Worm (Caenorhabditis elegans) whole organism, L4/young adult: ENCODE results near the gene nlp-26.

ENCODE experiments used
- W03F9.2 ChIP-seq: fragments of 150-350 bp; optimal IDR thresholded peaks from 2 replicates; lab custom pipeline; 2014; ENCODE audit warnings: missing biosample characterization, missing genetic modification characterization
- him-1 ChIP-seq: sonication (generic microtip); optimal IDR thresholded peaks from 2 replicates; lab custom pipeline; 2016; ENCODE audit warnings: missing genotype, missing genetic modification reagents, missing genetic modification characterization, missing compliant biosample characterization

- TF ChIP-seq W03F9.2 (tag; lab: Kevin White, UChicago) = no peak
- no peak for TF ChIP-seq him-1 (tag; lab: Kevin White, UChicago)
Measured at ce11 chrV:19590826-19591225, 22.4 kb upstream of the nlp-26 start.
